Fruit fly (Drosophila melanogaster) whole organism, embryonic: ENCODE data around the gene Arp10.
A peak's percentile ranks its signal among the peaks of the same experiment; 100 is the strongest.

Experiments used
- Ada2b ChIP-seq: fragments of 200-800 bp; sonication (Bioruptor generic); IDR thresholded peaks from 2 replicates; pipeline ENCODE4 v1.3.6; 2022; ENCODE audit warnings: missing biosample characterization, missing genetic modification characterization
- CG10209 ChIP-seq: fragments of 200-800 bp; sonication (Bioruptor generic); optimal IDR thresholded peaks from 3 replicates; lab custom pipeline; 2017; ENCODE audit warnings: missing biosample characterization, mild to moderate bottlenecking, missing genetic modification characterization, missing genetic modification reagents
- CG10274 ChIP-seq: fragments of 200-800 bp; sonication (Bioruptor generic); optimal IDR thresholded peaks from 3 replicates; lab custom pipeline; 2017; ENCODE audit warnings: missing biosample characterization, mild to moderate bottlenecking, missing genetic modification characterization
- CG11695 ChIP-seq: fragments of 200-800 bp; sonication (Bioruptor generic); IDR thresholded peaks from 3 replicates; pipeline ENCODE4 v1.3.6; 2022; ENCODE audit warnings: missing biosample characterization, missing genetic modification characterization
- CG11723 ChIP-seq: fragments of 200-800 bp; sonication (Bioruptor generic); optimal IDR thresholded peaks from 2 replicates; lab custom pipeline; 2017; ENCODE audit warnings: missing biosample characterization, mild to moderate bottlenecking, missing genetic modification characterization
- CG12391 ChIP-seq: fragments of 200-800 bp; sonication (Bioruptor generic); optimal IDR thresholded peaks from 3 replicates; lab custom pipeline; 2018; ENCODE audit warnings: missing biosample characterization, mild to moderate bottlenecking, missing genetic modification characterization, moderate library complexity
- CG13123 ChIP-seq: fragments of 200-800 bp; sonication (Bioruptor generic); optimal IDR thresholded peaks from 2 replicates; lab custom pipeline; 2016; ENCODE audit warnings: missing biosample characterization, missing genetic modification characterization
- CG13624 ChIP-seq: fragments of 200-800 bp; sonication (Bioruptor generic); optimal IDR thresholded peaks from 2 replicates; lab custom pipeline; 2016; ENCODE audit warnings: missing biosample characterization, missing genetic modification characterization
- CG15011 ChIP-seq: fragments of 200-800 bp; sonication (Bioruptor generic); optimal IDR thresholded peaks from 3 replicates; lab custom pipeline; 2018; ENCODE audit warnings: missing biosample characterization, mild to moderate bottlenecking, missing genetic modification characterization
- CG1529 ChIP-seq: fragments of 200-800 bp; sonication (Bioruptor generic); optimal IDR thresholded peaks from 3 replicates; lab custom pipeline; 2018; ENCODE audit warnings: missing biosample characterization, missing genetic modification characterization
- CG16779 ChIP-seq: fragments of 200-800 bp; sonication (Bioruptor generic); IDR thresholded peaks from 2 replicates; pipeline ENCODE4 v1.3.6; 2022; ENCODE audit warnings: missing biosample characterization, missing genetic modification characterization
- CG17359 ChIP-seq: fragments of 200-800 bp; sonication (Bioruptor generic); optimal IDR thresholded peaks from 3 replicates; lab custom pipeline; 2018; ENCODE audit warnings: missing biosample characterization, mild to moderate bottlenecking, missing genetic modification characterization, moderate library complexity
- CG17802 ChIP-seq: fragments of 200-800 bp; sonication (Bioruptor generic); optimal IDR thresholded peaks from 2 replicates; lab custom pipeline; 2018; ENCODE audit warnings: missing biosample characterization, mild to moderate bottlenecking, missing genetic modification characterization, moderate library complexity
- CG17829 ChIP-seq: fragments of 200-800 bp; optimal IDR thresholded peaks from 2 replicates; lab custom pipeline; 2019; ENCODE audit warnings: missing biosample characterization, mild to moderate bottlenecking, missing genetic modification characterization, moderate library complexity
- CG18476 ChIP-seq: fragments of 200-800 bp; sonication (Bioruptor generic); optimal IDR thresholded peaks from 2 replicates; lab custom pipeline; 2016; ENCODE audit warnings: missing biosample characterization, mild to moderate bottlenecking, missing genetic modification characterization
- CG30403 ChIP-seq: fragments of 200-800 bp; sonication (Bioruptor generic); optimal IDR thresholded peaks from 3 replicates; lab custom pipeline; 2016; ENCODE audit warnings: missing biosample characterization, missing genetic modification characterization
- CG34376 ChIP-seq: fragments of 200-800 bp; sonication (Bioruptor generic); optimal IDR thresholded peaks from 2 replicates; lab custom pipeline; 2018; ENCODE audit warnings: missing biosample characterization, mild to moderate bottlenecking, missing genetic modification characterization
- CG34422 ChIP-seq: fragments of 200-800 bp; sonication (Bioruptor generic); IDR thresholded peaks from 3 replicates; pipeline ENCODE4 v1.3.6; 2022; ENCODE audit warnings: missing biosample characterization, missing genetic modification characterization
- CG4854 ChIP-seq: fragments of 200-800 bp; sonication (Bioruptor generic); optimal IDR thresholded peaks from 2 replicates; lab custom pipeline; 2016; ENCODE audit warnings: missing biosample characterization, missing genetic modification characterization, inconsistent platforms
- CG6175 ChIP-seq: fragments of 200-800 bp; sonication (Bioruptor generic); IDR thresholded peaks from 3 replicates; pipeline ENCODE4 v1.3.6; 2022; ENCODE audit warnings: missing biosample characterization, missing genetic modification characterization
- CG6272 ChIP-seq: fragments of 200-800 bp; sonication (Bioruptor generic); IDR thresholded peaks from 2 replicates; pipeline ENCODE4 v1.3.6; 2022; ENCODE audit warnings: missing biosample characterization, missing genetic modification characterization
- CG6689 ChIP-seq: fragments of 200-800 bp; sonication (Bioruptor generic); IDR thresholded peaks from 2 replicates; pipeline ENCODE4 v1.3.6; 2022; ENCODE audit warnings: missing biosample characterization, missing genetic modification characterization
- CG7556 ChIP-seq: fragments of 200-800 bp; sonication (Bioruptor generic); optimal IDR thresholded peaks from 2 replicates; lab custom pipeline; 2017; ENCODE audit warnings: missing biosample characterization, mild to moderate bottlenecking, missing genetic modification characterization
- CG8478 ChIP-seq: fragments of >200 bp; optimal IDR thresholded peaks from 2 replicates; lab custom pipeline; 2018
- CG9437 ChIP-seq: fragments of 200-800 bp; sonication (Bioruptor generic); optimal IDR thresholded peaks from 2 replicates; lab custom pipeline; 2018; ENCODE audit warnings: missing biosample characterization, mild to moderate bottlenecking, missing genetic modification characterization
- CG9817 ChIP-seq: fragments of 200-800 bp; sonication (Bioruptor generic); optimal IDR thresholded peaks from 2 replicates; lab custom pipeline; 2018; ENCODE audit warnings: missing biosample characterization, mild to moderate bottlenecking, missing genetic modification characterization, moderate library complexity
- CG9932 ChIP-seq: fragments of 200-800 bp; sonication (Bioruptor generic); IDR thresholded peaks from 2 replicates; pipeline ENCODE4 v1.3.6; 2022; ENCODE audit warnings: missing biosample characterization, missing genetic modification characterization
- CrebB ChIP-seq: fragments of 200-800 bp; sonication (Bioruptor generic); optimal IDR thresholded peaks from 3 replicates; lab custom pipeline; 2018; ENCODE audit warnings: missing biosample characterization, mild to moderate bottlenecking, missing genetic modification characterization
- D19A ChIP-seq: fragments of 200-800 bp; optimal IDR thresholded peaks from 3 replicates; lab custom pipeline; 2019; ENCODE audit warnings: missing biosample characterization, mild to moderate bottlenecking, missing genetic modification characterization, moderate library complexity
- Hr51 ChIP-seq, 2 experiments: fragments of 200-800 bp; sonication (Bioruptor generic); optimal IDR thresholded peaks; 2 replicates in 1 of 2; 3 replicates in 1 of 2; lab custom pipeline; 2016 to 2018; ENCODE audit warnings: missing biosample characterization in 2 of 2, missing genetic modification characterization in 2 of 2, mild to moderate bottlenecking in 1 of 2, moderate library complexity in 1 of 2
- NFAT ChIP-seq: fragments of 200-800 bp; sonication (Bioruptor generic); IDR thresholded peaks from 2 replicates; pipeline ENCODE4 v1.3.6; 2022; ENCODE audit warnings: missing biosample characterization, missing genetic modification characterization
- NfI ChIP-seq: fragments of 200-800 bp; sonication (Bioruptor generic); optimal IDR thresholded peaks from 3 replicates; lab custom pipeline; 2018; ENCODE audit warnings: missing biosample characterization, mild to moderate bottlenecking, missing genetic modification characterization, moderate library complexity
- Side ChIP-seq: fragments of 200-800 bp; sonication (Bioruptor generic); optimal IDR thresholded peaks from 2 replicates; lab custom pipeline; 2016; ENCODE audit warnings: missing biosample characterization, missing genetic modification characterization
- Sry-δ ChIP-seq: fragments of 200-800 bp; sonication (Bioruptor generic); optimal IDR thresholded peaks from 2 replicates; lab custom pipeline; 2016; ENCODE audit warnings: missing biosample characterization, missing genetic modification characterization
- Trl ChIP-seq, 3 experiments: fragments of >200 bp in 2 of 3; fragments of 200-800 bp in 1 of 3; sonication (Bioruptor generic) in 1 of 3; optimal IDR thresholded peaks; 2 replicates in 1 of 3; 3 replicates in 2 of 3; lab custom pipeline; 2016 to 2017; ENCODE audit warnings: missing biosample characterization in 1 of 3, missing genetic modification characterization in 1 of 3
- al ChIP-seq: fragments of 200-800 bp; sonication (Bioruptor generic); IDR thresholded peaks from 2 replicates; pipeline ENCODE4 v1.3.6; 2022; ENCODE audit warnings: missing biosample characterization, missing genetic modification characterization
- bcd ChIP-seq: fragments of 200-800 bp; sonication (Bioruptor generic); optimal IDR thresholded peaks from 2 replicates; lab custom pipeline; 2017; ENCODE audit warnings: missing biosample characterization, mild to moderate bottlenecking, missing genetic modification characterization
- crp ChIP-seq, 2 experiments: fragments of 200-800 bp; sonication (Bioruptor generic); optimal IDR thresholded peaks; 2 replicates in 1 of 2; 3 replicates in 1 of 2; lab custom pipeline; 2017; ENCODE audit warnings: missing biosample characterization in 2 of 2, missing genetic modification characterization in 2 of 2, mild to moderate bottlenecking in 1 of 2, moderate library complexity in 1 of 2
- dimm ChIP-seq: fragments of 200-800 bp; sonication (Bioruptor generic); IDR thresholded peaks from 2 replicates; pipeline ENCODE4 v1.3.6; 2022; ENCODE audit warnings: missing biosample characterization, missing genetic modification characterization
- grau ChIP-seq: fragments of 200-800 bp; optimal IDR thresholded peaks from 3 replicates; lab custom pipeline; 2019; ENCODE audit warnings: missing biosample characterization, mild to moderate bottlenecking, missing genetic modification characterization, moderate library complexity
- lola ChIP-seq, 3 experiments: fragments of >200 bp in 2 of 3; fragments of 200-800 bp in 1 of 3; sonication (Bioruptor generic) in 1 of 3; optimal IDR thresholded peaks; 2 replicates each; lab custom pipeline; 2017 to 2019; ENCODE audit warnings: missing biosample characterization in 3 of 3, missing genetic modification characterization in 3 of 3, mild to moderate bottlenecking in 1 of 3, moderate library complexity in 1 of 3
- lov ChIP-seq, 2 experiments: fragments of 200-800 bp in 1 of 2; fragments of >200 bp in 1 of 2; sonication (Bioruptor generic) in 1 of 2; IDR thresholded peaks in 1 of 2; optimal IDR thresholded peaks in 1 of 2; 2 replicates in 1 of 2; 3 replicates in 1 of 2; pipeline versions ENCODE4 v1.3.6 to Lab custom; 2017 to 2022; ENCODE audit warnings: missing biosample characterization in 1 of 2, missing genetic modification characterization in 1 of 2
- nau ChIP-seq: fragments of 200-800 bp; sonication (Bioruptor generic); optimal IDR thresholded peaks from 3 replicates; lab custom pipeline; 2017; ENCODE audit warnings: missing biosample characterization, mild to moderate bottlenecking, missing genetic modification characterization, missing genetic modification reagents
- org-1 ChIP-seq: fragments of 200-800 bp; sonication (Bioruptor generic); optimal IDR thresholded peaks from 2 replicates; lab custom pipeline; 2017; ENCODE audit warnings: missing biosample characterization, missing genetic modification characterization
- pan ChIP-seq, 4 experiments: fragments of >200 bp in 3 of 4; fragments of 200-800 bp in 1 of 4; sonication (Bioruptor generic) in 1 of 4; optimal IDR thresholded peaks in 3 of 4; IDR thresholded peaks in 1 of 4; 2 replicates each; pipeline versions ENCODE4 v1.3.6 to Lab custom; 2017 to 2022; ENCODE audit warnings: missing biosample characterization in 2 of 4, missing genetic modification characterization in 2 of 4, mixed read lengths in 1 of 4
- pum ChIP-seq: fragments of 200-800 bp; sonication (Bioruptor generic); optimal IDR thresholded peaks from 2 replicates; lab custom pipeline; 2016; ENCODE audit warnings: missing biosample characterization, missing genetic modification characterization
- zen2 ChIP-seq: fragments of 200-800 bp; sonication (Bioruptor generic); IDR thresholded peaks from 3 replicates; pipeline ENCODE4 v1.3.6; 2022; ENCODE audit warnings: missing biosample characterization, missing genetic modification characterization; ENCODE audit not compliant: partially characterized antibody

The Arp10 gene

DNA sequence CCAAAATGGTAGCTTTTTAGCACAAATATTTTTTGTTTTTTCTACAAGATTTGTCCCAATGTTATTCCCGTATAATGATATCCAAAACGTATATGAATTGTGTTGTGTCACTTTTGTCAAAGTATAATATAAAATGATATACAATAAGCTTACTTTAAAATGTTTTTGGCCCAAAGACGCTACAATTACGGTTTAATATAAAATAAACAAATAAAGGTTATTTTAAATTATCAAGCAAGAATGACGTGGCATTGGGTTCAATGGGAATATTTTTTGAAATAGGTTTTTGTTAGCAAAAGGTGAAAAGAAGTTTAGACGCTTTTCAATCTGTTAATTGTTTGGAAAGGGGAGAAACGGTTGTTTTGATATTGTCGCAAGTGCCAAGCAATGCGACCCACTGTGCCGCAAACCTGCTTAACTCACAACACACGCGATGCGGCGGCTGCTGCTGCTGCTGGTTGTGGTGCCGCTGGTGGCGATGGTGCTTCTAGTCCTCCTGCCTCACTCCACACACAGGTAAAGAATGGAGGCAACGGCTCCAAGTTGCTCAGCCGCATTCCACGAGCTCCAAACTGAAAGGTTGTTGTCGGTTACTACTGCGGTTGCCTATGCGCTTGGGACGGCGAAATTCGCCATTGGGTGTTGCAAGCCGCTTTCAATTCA is 17.4 kb upstream of the Arp10 start (continued):
- no peak for TF ChIP-seq CG8478 (lab: Kevin White, UChicago)
- peak; percentile 58 for TF ChIP-seq CG34376 (GFP tag; lab: Kevin White, UChicago)
- peak in 1 of 2 experiments; percentile 43 for TF ChIP-seq Trl (optimal IDR thresholded peaks at IDR 0.05; lab: Kevin White, UChicago)
- no peak for TF ChIP-seq Trl (GFP tag; optimal IDR thresholded peaks at IDR 0.05; lab: Kevin White, UChicago)
- peak; percentile 66 for TF ChIP-seq grau (tag; lab: Kevin White, UChicago)
- no peak for TF ChIP-seq zen2 (GFP tag; lab: Robert Waterston, UW)
- peak; percentile 46; the same call in 2 of the 3 replicates for TF ChIP-seq CG11695 (GFP tag; lab: Robert Waterston, UW)
- TF ChIP-seq CG15011 (GFP tag; lab: Kevin White, UChicago) = peak; percentile 57
- peak; percentile 4 for TF ChIP-seq CG9817 (tag; lab: Kevin White, UChicago)
- TF ChIP-seq CG16779 (GFP tag; lab: Robert Waterston, UW) = no peak
- TF ChIP-seq CG10274 (GFP tag; lab: Kevin White, UChicago) = peak; percentile 25
- no peak for TF ChIP-seq al
- TF ChIP-seq CG9437 (GFP tag; lab: Kevin White, UChicago) = peak; percentile 76
- no peak for TF ChIP-seq lov (optimal IDR thresholded peaks at IDR 0.05; lab: Kevin White, UChicago)
- 0 out of 3 replicates have a peak, but pooled peaks have one; percentile 13 for TF ChIP-seq lov (GFP tag; IDR thresholded peaks at IDR 0.05; lab: Robert Waterston, UW)
- TF ChIP-seq CG13123 (GFP tag; lab: Kevin White, UChicago) = no peak
- peak; percentile 62 for TF ChIP-seq bcd (GFP tag; lab: Kevin White, UChicago)
- no peak for TF ChIP-seq CG6272 (GFP tag; lab: Robert Waterston, UW)
- peak; percentile 85 for TF ChIP-seq CG7556 (GFP tag; lab: Kevin White, UChicago)
- no peak for TF ChIP-seq CG34422 (GFP tag; lab: Robert Waterston, UW)
- TF ChIP-seq CG4854 (GFP tag; lab: Kevin White, UChicago) = no peak
- no peak for TF ChIP-seq Sry-δ (GFP tag; lab: Kevin White, UChicago)
- TF ChIP-seq CG18476 (GFP tag; lab: Kevin White, UChicago) = peak; percentile 55
- peak in 1 of 3 experiments; percentile 65 for TF ChIP-seq lola (GFP tag; optimal IDR thresholded peaks at IDR 0.05; lab: Kevin White, UChicago)
- TF ChIP-seq Hr51 (GFP tag; optimal IDR thresholded peaks at IDR 0.05; lab: Kevin White, UChicago) = peak in 1 of 2 experiments; percentile 49
- peak; percentile 31 for TF ChIP-seq pum (GFP tag; lab: Kevin White, UChicago)
- peak; percentile 27 for TF ChIP-seq CG11723 (GFP tag; lab: Kevin White, UChicago)
- no peak for TF ChIP-seq nau (GFP tag; lab: Kevin White, UChicago)
- peak; percentile 94 for TF ChIP-seq CG6175
- 0 out of 2 replicates have a peak, but pooled peaks have one; percentile 4 for TF ChIP-seq CG9932 (GFP tag; lab: Robert Waterston, UW)
- peak; percentile 72 for TF ChIP-seq CG30403 (GFP tag; lab: Kevin White, UChicago)
- no peak for TF ChIP-seq Side (GFP tag; lab: Kevin White, UChicago)
- TF ChIP-seq CG12391 (tag; lab: Kevin White, UChicago) = peak; percentile 66
- peak; percentile 55 for TF ChIP-seq CG1529 (GFP tag; lab: Kevin White, UChicago)
- no peak for TF ChIP-seq CrebB (tag; lab: Kevin White, UChicago)
- peak; percentile 65 for TF ChIP-seq D19A (tag; lab: Kevin White, UChicago)
- TF ChIP-seq dimm (GFP tag; lab: Robert Waterston, UW) = no peak
- no peak for TF ChIP-seq CG17802 (tag; lab: Kevin White, UChicago)
- no peak for TF ChIP-seq CG13624 (GFP tag; lab: Kevin White, UChicago)
- TF ChIP-seq NFAT = no peak
- peak; percentile 51 for TF ChIP-seq org-1 (GFP tag; lab: Kevin White, UChicago)
- peak; percentile 35 for TF ChIP-seq CG17359
- peak in 1 of 2 experiments; percentile 1 for TF ChIP-seq crp (GFP tag; optimal IDR thresholded peaks at IDR 0.05; lab: Kevin White, UChicago)
- TF ChIP-seq CG10209 (GFP tag; lab: Kevin White, UChicago) = peak; percentile 54
- TF ChIP-seq Ada2b (GFP tag; lab: Robert Waterston, UW) = no peak
- no peak for TF ChIP-seq pan (optimal IDR thresholded peaks at IDR 0.05; lab: Kevin White, UChicago)
- peak in 1 of 2 experiments; percentile 35 for TF ChIP-seq pan (GFP tag; optimal IDR thresholded peaks at IDR 0.05 in 1 of 2, IDR thresholded peaks at IDR 0.05 in 1 of 2)
- peak; percentile 37 for TF ChIP-seq NfI (GFP tag; lab: Kevin White, UChicago)
- TF ChIP-seq CG6689 (GFP tag; lab: Robert Waterston, UW) = peak; percentile 29; the same call in 1 of the 2 replicates
- TF ChIP-seq CG17829 = peak; percentile 48
